Worm (Caenorhabditis elegans) whole organism, L3 larva: ENCODE results near the gene sre-34.

Source experiments
- aly-2 ChIP-seq: fragments of 150-350 bp; optimal IDR thresholded peaks from 2 replicates; lab custom pipeline; 2014; ENCODE audit warnings: missing biosample characterization, missing genetic modification characterization
- elt-3 ChIP-seq, 3 experiments: fragments of 150-350 bp in 1 of 3; sonication (generic microtip) in 2 of 3; optimal IDR thresholded peaks; 2 replicates in 2 of 3; 4 replicates in 1 of 3; lab custom pipeline; 2014 to 2017; ENCODE audit warnings: missing biosample characterization in 3 of 3, missing genetic modification characterization in 3 of 3
- fkh-2 ChIP-seq: fragments of 150-350 bp; optimal IDR thresholded peaks from 2 replicates; lab custom pipeline; 2014; ENCODE audit warnings: missing biosample characterization, missing genetic modification reagents, missing genetic modification characterization
- mdl-1 ChIP-seq: fragments of 150-350 bp; optimal IDR thresholded peaks from 2 replicates; lab custom pipeline; 2014; ENCODE audit warnings: missing biosample characterization, missing genetic modification characterization
- unc-39 ChIP-seq: sonication (generic microtip); optimal IDR thresholded peaks from 4 replicates; lab custom pipeline; 2017; ENCODE audit warnings: missing biosample characterization, missing genetic modification characterization
- unc-62 ChIP-seq: fragments of 150-350 bp; sonication (generic microtip); optimal IDR thresholded peaks from 4 replicates; lab custom pipeline; 2014; ENCODE audit warnings: missing biosample characterization, missing genetic modification reagents, missing genetic modification characterization

- TF ChIP-seq unc-39 (tag; lab: Kevin White, UChicago) (no peak), fkh-2 (no peak), mdl-1 (tag; lab: Kevin White, UChicago) (no peak), unc-62 (GFP tag; lab: Kevin White, UChicago) (no peak), aly-2 (tag; lab: Kevin White, UChicago) (no peak), elt-3 (tag; optimal IDR thresholded peaks at IDR 0.05; lab: Kevin White, UChicago) (no peak)
Observed at ce11 chrII:12465557-12465956, 15.6 kb downstream of the sre-34 start, which contains the start of gene sre-37.
